Worm (Caenorhabditis elegans) whole organism, late embryonic: Measurements from ENCODE around the gene F18A11.2.
A peak's percentile ranks its signal among the peaks of the same experiment; 100 is the strongest.

Source experiments
- C08G9.2 ChIP-seq: sonication (generic microtip); optimal IDR thresholded peaks from 2 replicates; lab custom pipeline; 2016; ENCODE audit warnings: mild to moderate bottlenecking, missing genetic modification characterization, moderate library complexity, missing compliant biosample characterization
- C38D4.7 ChIP-seq: fragments of 200-800 bp; sonication (Bioruptor generic); optimal IDR thresholded peaks from 2 replicates; lab custom pipeline; 2018; ENCODE audit warnings: mild to moderate bottlenecking, missing genetic modification characterization, moderate library complexity, missing compliant biosample characterization
- F13H6.1 ChIP-seq: sonication (generic microtip); optimal IDR thresholded peaks from 2 replicates; lab custom pipeline; 2016; ENCODE audit warnings: missing genetic modification characterization, missing compliant biosample characterization
- K02D7.2 ChIP-seq: sonication (generic microtip); optimal IDR thresholded peaks from 2 replicates; lab custom pipeline; 2017; ENCODE audit warnings: mild to moderate bottlenecking, missing genetic modification characterization, missing compliant biosample characterization
- T23F11.4 ChIP-seq: fragments of 200-800 bp; sonication (Bioruptor generic); optimal IDR thresholded peaks from 2 replicates; lab custom pipeline; 2018; ENCODE audit warnings: mild to moderate bottlenecking, missing genetic modification characterization, missing compliant biosample characterization
- Y22D7AL.16 ChIP-seq: sonication (generic microtip); optimal IDR thresholded peaks from 2 replicates; lab custom pipeline; 2016; ENCODE audit warnings: missing genetic modification characterization, missing compliant biosample characterization
- ahr-1 ChIP-seq: sonication (generic microtip); optimal IDR thresholded peaks from 2 replicates; lab custom pipeline; 2016; ENCODE audit warnings: missing genetic modification characterization, missing compliant biosample characterization
- ceh-14 ChIP-seq: sonication (generic microtip); optimal IDR thresholded peaks from 2 replicates; lab custom pipeline; 2016; ENCODE audit warnings: missing genotype, missing genetic modification characterization, missing compliant biosample characterization
- ceh-18 ChIP-seq: sonication (generic microtip); optimal IDR thresholded peaks from 2 replicates; lab custom pipeline; 2016; ENCODE audit warnings: missing genetic modification characterization, missing compliant biosample characterization
- ceh-2 ChIP-seq: sonication (generic microtip); optimal IDR thresholded peaks from 2 replicates; lab custom pipeline; 2016; ENCODE audit warnings: missing genotype, missing genetic modification characterization, missing compliant biosample characterization
- ceh-22 ChIP-seq: sonication (generic microtip); optimal IDR thresholded peaks from 2 replicates; lab custom pipeline; 2017; ENCODE audit warnings: missing biosample characterization, missing genetic modification characterization
- ceh-24 ChIP-seq: sonication (generic microtip); optimal IDR thresholded peaks from 2 replicates; lab custom pipeline; 2016; ENCODE audit warnings: mild to moderate bottlenecking, missing genetic modification characterization, missing compliant biosample characterization
- ceh-45 ChIP-seq: fragments of 200-800 bp; sonication (Bioruptor generic); IDR thresholded peaks from 2 replicates; pipeline ENCODE4 v1.3.6; 2022; ENCODE audit warnings: missing genetic modification reagents, missing genetic modification characterization, missing compliant biosample characterization
- che-1 ChIP-seq: sonication (generic microtip); optimal IDR thresholded peaks from 2 replicates; lab custom pipeline; 2016; ENCODE audit warnings: mild to moderate bottlenecking, missing genetic modification characterization, missing compliant biosample characterization
- dve-1 ChIP-seq: sonication (generic microtip); optimal IDR thresholded peaks from 2 replicates; lab custom pipeline; 2017; ENCODE audit warnings: antibody characterized with exemption, mild to moderate bottlenecking, missing genetic modification characterization, missing compliant biosample characterization
- elt-2 ChIP-seq: sonication (generic microtip); optimal IDR thresholded peaks from 2 replicates; lab custom pipeline; 2016; ENCODE audit warnings: missing genetic modification reagents, missing genetic modification characterization, missing compliant biosample characterization
- elt-4 ChIP-seq: sonication (generic microtip); optimal IDR thresholded peaks from 2 replicates; lab custom pipeline; 2016; ENCODE audit warnings: missing genetic modification characterization, missing compliant biosample characterization
- fax-1 ChIP-seq: sonication (generic microtip); optimal IDR thresholded peaks from 2 replicates; lab custom pipeline; 2016; ENCODE audit warnings: missing genotype, missing genetic modification characterization, missing compliant biosample characterization
- fkh-10 ChIP-seq: fragments of 150-350 bp; optimal IDR thresholded peaks from 2 replicates; lab custom pipeline; 2014; ENCODE audit warnings: missing biosample characterization, missing genetic modification reagents, missing genetic modification characterization
- fkh-6 ChIP-seq: sonication (generic microtip); optimal IDR thresholded peaks from 2 replicates; lab custom pipeline; 2016; ENCODE audit warnings: missing genetic modification characterization, missing compliant biosample characterization
- gmeb-2 ChIP-seq: sonication (generic microtip); optimal IDR thresholded peaks from 2 replicates; lab custom pipeline; 2016; ENCODE audit warnings: missing genetic modification characterization, inconsistent platforms, missing compliant biosample characterization
- hlh-13 ChIP-seq: fragments of 200-800 bp; sonication (Bioruptor generic); optimal IDR thresholded peaks from 2 replicates; lab custom pipeline; 2018; ENCODE audit warnings: mild to moderate bottlenecking, missing genetic modification characterization, missing compliant biosample characterization
- hlh-15 ChIP-seq: sonication (generic microtip); optimal IDR thresholded peaks from 2 replicates; lab custom pipeline; 2016; ENCODE audit warnings: missing genetic modification characterization, missing compliant biosample characterization
- hlh-8 ChIP-seq: sonication (generic microtip); optimal IDR thresholded peaks from 2 replicates; lab custom pipeline; 2016; ENCODE audit warnings: missing genotype, missing genetic modification characterization, missing compliant biosample characterization
- lin-11 ChIP-seq: fragments of 200-800 bp; sonication (Bioruptor generic); optimal IDR thresholded peaks from 2 replicates; lab custom pipeline; 2018; ENCODE audit warnings: mild to moderate bottlenecking, missing genetic modification characterization, missing compliant biosample characterization
- madf-2 ChIP-seq: sonication (generic microtip); optimal IDR thresholded peaks from 2 replicates; lab custom pipeline; 2017; ENCODE audit warnings: missing genetic modification characterization, missing compliant biosample characterization
- nfya-1 ChIP-seq: sonication (generic microtip); optimal IDR thresholded peaks from 2 replicates; lab custom pipeline; 2017; ENCODE audit warnings: missing genetic modification characterization, mild to moderate bottlenecking, missing compliant biosample characterization, antibody characterized with exemption, moderate library complexity
- nhr-232 ChIP-seq: sonication (generic microtip); optimal IDR thresholded peaks from 2 replicates; lab custom pipeline; 2016; ENCODE audit warnings: missing genetic modification characterization, missing compliant biosample characterization
- odd-2 ChIP-seq: sonication (generic microtip); optimal IDR thresholded peaks from 2 replicates; lab custom pipeline; 2017; ENCODE audit warnings: antibody characterized with exemption, mild to moderate bottlenecking, missing genetic modification characterization, missing compliant biosample characterization
- pat-9 ChIP-seq: fragments of 200-800 bp; sonication (Bioruptor generic); optimal IDR thresholded peaks from 2 replicates; lab custom pipeline; 2018; ENCODE audit warnings: mild to moderate bottlenecking, missing genetic modification characterization, moderate library complexity, missing compliant biosample characterization
- pax-1 ChIP-seq: fragments of 150-350 bp; optimal IDR thresholded peaks from 2 replicates; lab custom pipeline; 2014; ENCODE audit warnings: missing biosample characterization, missing genetic modification characterization
- ref-2 ChIP-seq: sonication (generic microtip); optimal IDR thresholded peaks from 2 replicates; lab custom pipeline; 2016; ENCODE audit warnings: missing genetic modification characterization, missing compliant biosample characterization
- rnt-1 ChIP-seq: sonication (generic microtip); optimal IDR thresholded peaks from 2 replicates; lab custom pipeline; 2016; ENCODE audit warnings: missing genetic modification characterization, missing compliant biosample characterization
- unc-42 ChIP-seq: sonication (generic microtip); optimal IDR thresholded peaks from 2 replicates; lab custom pipeline; 2016; ENCODE audit warnings: missing genotype, missing genetic modification characterization, missing compliant biosample characterization
- unc-55 ChIP-seq: sonication (generic microtip); optimal IDR thresholded peaks from 2 replicates; lab custom pipeline; 2017; ENCODE audit warnings: missing biosample characterization, missing genetic modification reagents, missing genetic modification characterization

Gene F18A11.2

ce11 chrII:13000753-13001152 lies 30.7 kb upstream of the F18A11.2 start, which contains the start of gene Y38F1A.8:
Y38F1A.8 (minus strand) TSS chrII:13000853.
- no peak for TF ChIP-seq F13H6.1 (tag; lab: Kevin White, UChicago)
- no peak for TF ChIP-seq Y22D7AL.16
- TF ChIP-seq ceh-45 (GFP tag; lab: Robert Waterston, UW), result no peak
- TF ChIP-seq ceh-2 (tag; lab: Kevin White, UChicago), result no peak
- no peak for TF ChIP-seq unc-55 (GFP tag; lab: Kevin White, UChicago)
- TF ChIP-seq che-1, result no peak
- no peak for TF ChIP-seq rnt-1 (tag; lab: Kevin White, UChicago)

ce11 chrII:13003244-13003643 lies 28.3 kb upstream of the F18A11.2 start:
- TF ChIP-seq hlh-13 (GFP tag; lab: Kevin White, UChicago) (no peak), K02D7.2 (tag; lab: Kevin White, UChicago) (no peak), fkh-6 (tag; lab: Kevin White, UChicago) (no peak), fkh-10 (GFP tag; lab: Kevin White, UChicago) (no peak), fax-1 (tag; lab: Kevin White, UChicago) (no peak), ceh-18 (tag; lab: Kevin White, UChicago) (no peak), C08G9.2 (tag; lab: Kevin White, UChicago) (no peak), C38D4.7 (GFP tag; lab: Kevin White, UChicago) (no peak), dve-1 (tag; lab: Kevin White, UChicago) (no peak), hlh-15 (tag; lab: Kevin White, UChicago) (no peak), unc-42 (tag; lab: Kevin White, UChicago) (no peak)

ce11 chrII:13004160-13004871 lies 27.2 kb upstream of the F18A11.2 start:
- TF ChIP-seq pax-1, result no peak
- TF ChIP-seq madf-2 (tag; lab: Kevin White, UChicago), result no peak
- no peak for TF ChIP-seq lin-11 (tag; lab: Kevin White, UChicago)
- TF ChIP-seq fkh-10 (GFP tag; lab: Kevin White, UChicago), result no peak
- TF ChIP-seq pat-9 (tag; lab: Kevin White, UChicago), result no peak
- TF ChIP-seq unc-55 (GFP tag; lab: Kevin White, UChicago), result peak; percentile 80
- TF ChIP-seq unc-42 (tag; lab: Kevin White, UChicago), result no peak
- no peak for TF ChIP-seq K02D7.2 (tag; lab: Kevin White, UChicago)
- peak; percentile 47 for TF ChIP-seq elt-2 (tag; lab: Kevin White, UChicago)
- TF ChIP-seq hlh-8 (tag; lab: Kevin White, UChicago), result no peak
- no peak for TF ChIP-seq ahr-1 (tag; lab: Kevin White, UChicago)

ce11 chrII:13004872-13005252 lies 26.6 kb upstream of the F18A11.2 start:
- TF ChIP-seq ceh-22, result no peak

- no peak for TF ChIP-seq ceh-24 (tag; lab: Kevin White, UChicago)
- TF ChIP-seq madf-2 (tag; lab: Kevin White, UChicago), result no peak
- no peak for TF ChIP-seq nhr-232 (tag; lab: Kevin White, UChicago)
- no peak for TF ChIP-seq fkh-10 (GFP tag; lab: Kevin White, UChicago)
- TF ChIP-seq ceh-22, result no peak
- TF ChIP-seq ceh-14 (tag; lab: Kevin White, UChicago), result no peak
- TF ChIP-seq T23F11.4 (GFP tag; lab: Kevin White, UChicago), result no peak
- no peak for TF ChIP-seq dve-1 (tag; lab: Kevin White, UChicago)
- no peak for TF ChIP-seq gmeb-2 (tag; lab: Kevin White, UChicago)
- TF ChIP-seq ref-2 (tag; lab: Kevin White, UChicago), result no peak
- TF ChIP-seq odd-2 (tag; lab: Kevin White, UChicago), result no peak
- no peak for TF ChIP-seq nfya-1 (tag; lab: Kevin White, UChicago)
- no peak for TF ChIP-seq elt-4 (tag; lab: Kevin White, UChicago)
- TF ChIP-seq, all 69 proteins: peak for 0
These were observed 25.2 kb upstream of the F18A11.2 start for ce11 chrII:13006283-13006682.
